Worm (Caenorhabditis elegans) whole organism, midembryonic: Measurements from ENCODE around the gene T08D10.5.
"Not testable (repeated sequence)": the region's sequence is repeated elsewhere in the genome, so short reads cannot be mapped to it uniquely, and the experiment has no call there.

Source experiments
- T22C8.4 ChIP-seq: fragments of 200-800 bp; sonication (Bioruptor generic); IDR thresholded peaks from 2 replicates; pipeline ENCODE4 v1.3.6; 2022; ENCODE audit warnings: missing genetic modification characterization, missing compliant biosample characterization
- cog-1 ChIP-seq: sonication (generic microtip); optimal IDR thresholded peaks from 2 replicates; lab custom pipeline; 2016; ENCODE audit warnings: missing genetic modification characterization, missing compliant biosample characterization
- flt-1 ChIP-seq: fragments of 200-800 bp; sonication (Bioruptor generic); IDR thresholded peaks from 2 replicates; pipeline ENCODE4 v1.3.6; 2022; ENCODE audit warnings: missing genetic modification characterization, missing compliant biosample characterization
- klf-2 ChIP-seq: fragments of 200-800 bp; sonication (Bioruptor generic); conservative IDR thresholded peaks from 2 replicates; pipeline ENCODE4 v1.3.6; 2022; ENCODE audit warnings: missing genetic modification reagents, missing genetic modification characterization, missing compliant biosample characterization
- med-1 ChIP-seq: sonication (generic microtip); optimal IDR thresholded peaks from 2 replicates; lab custom pipeline; 2017; ENCODE audit warnings: missing genetic modification characterization, mild to moderate bottlenecking, missing compliant biosample characterization, antibody characterized with exemption, missing genetic modification reagents; ENCODE audit not compliant: insufficient read depth
- ref-1 ChIP-seq: fragments of 200-800 bp; sonication (Bioruptor generic); conservative IDR thresholded peaks from 2 replicates; pipeline ENCODE4 v1.3.6; 2022; ENCODE audit warnings: missing genetic modification reagents, missing genetic modification characterization, missing compliant biosample characterization
- tab-1 ChIP-seq: fragments of 200-800 bp; sonication (Bioruptor generic); IDR thresholded peaks from 2 replicates; pipeline ENCODE4 v1.3.6; 2022; ENCODE audit warnings: missing genetic modification characterization, missing compliant biosample characterization
- ztf-23 ChIP-seq: fragments of 200-800 bp; sonication (Bioruptor generic); IDR thresholded peaks from 2 replicates; pipeline ENCODE4 v1.3.6; 2022; ENCODE audit warnings: missing genetic modification reagents, missing genetic modification characterization, missing compliant biosample characterization
- ztf-29 ChIP-seq: fragments of 200-800 bp; sonication (Bioruptor generic); IDR thresholded peaks from 2 replicates; pipeline ENCODE4 v1.3.6; 2022; ENCODE audit warnings: missing genetic modification reagents, missing genetic modification characterization, missing compliant biosample characterization

Gene T08D10.5

ce11 chrX:11948184-11948894 lies 9.0 kb upstream of the T08D10.5 start, which contains the start of gene lsd-1:
Gene lsd-1 (plus strand): TSS chrX:11948844.
- TF ChIP-seq klf-2 (GFP tag; lab: Robert Waterston, UW), result no peak

- TF ChIP-seq ztf-29, result no peak
- TF ChIP-seq ref-1 (GFP tag; lab: Robert Waterston, UW), result no peak
- TF ChIP-seq cog-1 (tag; lab: Kevin White, UChicago), result no peak
- TF ChIP-seq flt-1 (GFP tag; lab: Robert Waterston, UW), result no peak
- TF ChIP-seq tab-1, result no peak
- TF ChIP-seq T22C8.4 (GFP tag; lab: Robert Waterston, UW), result no peak
Observed at ce11 chrX:11952129-11952528, 5.2 kb upstream of the T08D10.5 start.

- TF ChIP-seq flt-1 (GFP tag; lab: Robert Waterston, UW), result no peak
- TF ChIP-seq cog-1 (tag; lab: Kevin White, UChicago), result no peak
- no peak for TF ChIP-seq T22C8.4 (GFP tag; lab: Robert Waterston, UW)
- TF ChIP-seq med-1 (GFP tag; lab: Kevin White, UChicago), result no peak
- TF ChIP-seq ztf-29, result no peak
- TF ChIP-seq klf-2 (GFP tag; lab: Robert Waterston, UW), result no peak
- TF ChIP-seq tab-1, result no peak
Observed at ce11 chrX:11953229-11953628, 4.1 kb upstream of the T08D10.5 start, which contains the start of gene T08D10.4. Gene T08D10.4 (minus strand): TSS chrX:11953329.

DNA sequence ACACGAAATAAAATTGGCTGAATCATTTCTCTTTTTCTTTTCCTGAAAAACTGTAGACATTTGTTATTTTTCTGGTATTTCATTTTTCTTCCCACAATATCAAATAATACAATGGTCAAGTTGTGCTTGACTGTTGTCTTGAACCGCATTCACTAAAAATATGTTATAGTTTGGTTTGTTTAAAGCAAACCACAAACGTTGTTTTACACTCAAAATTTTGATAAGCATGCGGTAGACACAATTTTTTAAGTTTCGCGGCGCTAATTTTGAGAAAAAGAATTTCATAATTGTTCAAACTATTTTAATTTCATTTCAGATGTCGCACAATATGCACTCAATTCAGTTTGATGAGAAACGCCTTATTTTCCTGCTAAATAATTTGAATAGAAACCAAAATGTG lies 2.2 kb upstream of the T08D10.5 start, which contains the start of gene T08D10.3:
TSS of gene T08D10.3 (plus strand) at position 301 of the 400 bp plus-strand sequence.
- no peak for TF ChIP-seq T22C8.4 (GFP tag; lab: Robert Waterston, UW)
- TF ChIP-seq tab-1, result no peak
- no peak for TF ChIP-seq ref-1 (GFP tag; lab: Robert Waterston, UW)
- TF ChIP-seq med-1 (GFP tag; lab: Kevin White, UChicago), result no peak
- TF ChIP-seq cog-1 (tag; lab: Kevin White, UChicago), result no peak
- no peak for TF ChIP-seq ztf-23 (GFP tag; lab: Robert Waterston, UW)
- TF ChIP-seq ztf-29, result no peak
- no peak for TF ChIP-seq flt-1 (GFP tag; lab: Robert Waterston, UW)
- no peak for TF ChIP-seq klf-2 (GFP tag; lab: Robert Waterston, UW)

- no peak for TF ChIP-seq med-1 (GFP tag; lab: Kevin White, UChicago)
- no peak for TF ChIP-seq T22C8.4 (GFP tag; lab: Robert Waterston, UW)
- TF ChIP-seq ref-1 (GFP tag; lab: Robert Waterston, UW), result no peak
- no peak for TF ChIP-seq tab-1
- no peak for TF ChIP-seq ztf-29
- TF ChIP-seq cog-1 (tag; lab: Kevin White, UChicago), result no peak
- TF ChIP-seq flt-1 (GFP tag; lab: Robert Waterston, UW), result no peak
- no peak for TF ChIP-seq klf-2 (GFP tag; lab: Robert Waterston, UW)
- no peak for TF ChIP-seq ztf-23 (GFP tag; lab: Robert Waterston, UW)
Observed at ce11 chrX:11959838-11960237, 2.5 kb downstream of the T08D10.5 start, which contains the start of gene C49F5.8. Gene C49F5.8 (plus strand): TSS chrX:11960138.

ce11 chrX:11961103-11961502 lies 3.8 kb downstream of the T08D10.5 start, which contains the start of gene C49F5.13:
Gene C49F5.13 (plus strand): TSS chrX:11961403.
- not testable (repeated sequence) for TF ChIP-seq T22C8.4 (GFP tag; lab: Robert Waterston, UW); tab-1; med-1 (GFP tag; lab: Kevin White, UChicago)

ce11 chrX:11962050-11962788 lies 4.9 kb downstream of the T08D10.5 start:
- TF ChIP-seq klf-2 (GFP tag; lab: Robert Waterston, UW) (no peak), ref-1 (GFP tag; lab: Robert Waterston, UW) (no peak), ztf-29 (no peak), T22C8.4 (GFP tag; lab: Robert Waterston, UW) (no peak), med-1 (GFP tag; lab: Kevin White, UChicago) (no peak), flt-1 (GFP tag; lab: Robert Waterston, UW) (no peak), ztf-23 (GFP tag; lab: Robert Waterston, UW) (no peak), cog-1 (tag; lab: Kevin White, UChicago) (no peak), tab-1 (no peak)

- TF ChIP-seq T22C8.4 (GFP tag; lab: Robert Waterston, UW), result no peak
- no peak for TF ChIP-seq med-1 (GFP tag; lab: Kevin White, UChicago)
- TF ChIP-seq cog-1 (tag; lab: Kevin White, UChicago), result no peak
- TF ChIP-seq klf-2 (GFP tag; lab: Robert Waterston, UW), result no peak
- TF ChIP-seq flt-1 (GFP tag; lab: Robert Waterston, UW), result no peak
- no peak for TF ChIP-seq ref-1 (GFP tag; lab: Robert Waterston, UW)
- no peak for TF ChIP-seq ztf-29
- no peak for TF ChIP-seq ztf-23 (GFP tag; lab: Robert Waterston, UW)
- no peak for TF ChIP-seq tab-1
Observed at ce11 chrX:11963659-11964058, 6.3 kb downstream of the T08D10.5 start.

ce11 chrX:11964555-11964954 lies 7.2 kb downstream of the T08D10.5 start:
- TF ChIP-seq T22C8.4 (GFP tag; lab: Robert Waterston, UW), result no peak
- no peak for TF ChIP-seq ztf-23 (GFP tag; lab: Robert Waterston, UW)
- no peak for TF ChIP-seq tab-1
- TF ChIP-seq klf-2 (GFP tag; lab: Robert Waterston, UW), result no peak
- no peak for TF ChIP-seq ref-1 (GFP tag; lab: Robert Waterston, UW)
- no peak for TF ChIP-seq cog-1 (tag; lab: Kevin White, UChicago)
- no peak for TF ChIP-seq ztf-29
